Fruit fly (Drosophila melanogaster) whole organism, prepupa: ENCODE results near the gene CG1271.

ENCODE experiments used
- Blimp-1 ChIP-seq: fragments of 200-800 bp; sonication (Bioruptor generic); optimal IDR thresholded peaks from 3 replicates; lab custom pipeline; 2017; ENCODE audit warnings: missing biosample characterization, missing genetic modification characterization, mild to moderate bottlenecking, moderate library complexity, missing genetic modification reagents
- CG31627 ChIP-seq: fragments of 200-800 bp; sonication (Bioruptor generic); optimal IDR thresholded peaks from 3 replicates; lab custom pipeline; 2016; ENCODE audit warnings: missing biosample characterization, missing genetic modification characterization
- CG32006 ChIP-seq: fragments of 200-800 bp; sonication (Bioruptor generic); optimal IDR thresholded peaks from 3 replicates; lab custom pipeline; 2017; ENCODE audit warnings: missing biosample characterization, mild to moderate bottlenecking, missing genetic modification characterization
- CG6163 ChIP-seq: fragments of 200-800 bp; sonication (Bioruptor generic); IDR thresholded peaks from 3 replicates; pipeline ENCODE4 v1.3.6; 2022; ENCODE audit warnings: missing biosample characterization, missing genetic modification characterization
- CG6792 ChIP-seq: fragments of 200-800 bp; sonication (Bioruptor generic); optimal IDR thresholded peaks from 3 replicates; lab custom pipeline; 2016; ENCODE audit warnings: missing biosample characterization, missing genetic modification characterization
- CG8119 ChIP-seq: fragments of 200-800 bp; sonication (Bioruptor generic); IDR thresholded peaks from 3 replicates; pipeline ENCODE4 v1.3.6; 2022; ENCODE audit warnings: missing biosample characterization, missing genetic modification characterization
- CG8319 ChIP-seq: fragments of 200-800 bp; sonication (Bioruptor generic); optimal IDR thresholded peaks from 3 replicates; lab custom pipeline; 2016; ENCODE audit warnings: missing biosample characterization, missing genetic modification characterization
- Hr38 ChIP-seq: sonication (Bioruptor generic); optimal IDR thresholded peaks from 2 replicates; lab custom pipeline; 2016; ENCODE audit warnings: missing biosample characterization, missing genetic modification characterization
- Sox14 ChIP-seq: fragments of 200-800 bp; sonication (Bioruptor generic); optimal IDR thresholded peaks from 3 replicates; lab custom pipeline; 2016; ENCODE audit warnings: missing biosample characterization, missing genetic modification characterization
- eg ChIP-seq: fragments of 200-800 bp; sonication (Bioruptor generic); IDR thresholded peaks from 3 replicates; pipeline ENCODE4 v1.3.6; 2022; ENCODE audit warnings: missing biosample characterization, missing genetic modification characterization
- fkh ChIP-seq: fragments of 200-800 bp; sonication (Bioruptor generic); optimal IDR thresholded peaks from 3 replicates; lab custom pipeline; 2017; ENCODE audit warnings: missing biosample characterization, mild to moderate bottlenecking, missing genetic modification characterization, moderate library complexity
- pdm3 ChIP-seq: fragments of 200-800 bp; sonication (Bioruptor generic); optimal IDR thresholded peaks from 3 replicates; lab custom pipeline; 2016; ENCODE audit warnings: missing biosample characterization, missing genetic modification characterization

dm6 chr3L:3035769-3036583 lies 16.3 kb upstream of the CG1271 start:
- TF ChIP-seq CG8119 (GFP tag; lab: Robert Waterston, UW) (peak; percentile 91), CG32006 (GFP tag; lab: Kevin White, UChicago) (peak; percentile 89), CG6163 (GFP tag; lab: Robert Waterston, UW) (peak; percentile 83), Blimp-1 (GFP tag; lab: Kevin White, UChicago) (peak; percentile 21), eg (GFP tag; lab: Robert Waterston, UW) (peak; percentile 81), CG31627 (peak; percentile 68), fkh (GFP tag; lab: Kevin White, UChicago) (peak; percentile 58), Sox14 (GFP tag; lab: Kevin White, UChicago) (peak; percentile 73), Hr38 (GFP tag; lab: Kevin White, UChicago) (no peak), CG8319 (GFP tag; lab: Kevin White, UChicago) (peak; percentile 32), pdm3 (GFP tag; lab: Kevin White, UChicago) (peak; percentile 70), CG6792 (GFP tag; lab: Kevin White, UChicago) (peak; percentile 65)
